Worm (Caenorhabditis elegans) whole organism, L2 larva: ENCODE results near the gene T24C12.3.

Source experiments
- C34F6.9 ChIP-seq: fragments of 150-350 bp; optimal IDR thresholded peaks from 2 replicates; lab custom pipeline; 2014; ENCODE audit warnings: missing biosample characterization, missing genetic modification characterization
- F13H6.1 ChIP-seq: sonication (generic microtip); optimal IDR thresholded peaks from 2 replicates; lab custom pipeline; 2016; ENCODE audit warnings: missing genetic modification characterization, missing compliant biosample characterization
- Y55F3AM.14 ChIP-seq: fragments of 200-800 bp; sonication (Bioruptor generic); optimal IDR thresholded peaks from 2 replicates; lab custom pipeline; 2018; ENCODE audit warnings: mild to moderate bottlenecking, missing genetic modification characterization, missing compliant biosample characterization
- alr-1 ChIP-seq: fragments of 150-350 bp; optimal IDR thresholded peaks from 2 replicates; lab custom pipeline; 2014; ENCODE audit warnings: missing biosample characterization, missing genetic modification characterization
- aly-2 ChIP-seq: fragments of 150-350 bp; optimal IDR thresholded peaks from 2 replicates; lab custom pipeline; 2014; ENCODE audit warnings: missing biosample characterization, missing genetic modification characterization
- ama-1 ChIP-seq: fragments of 150-350 bp; optimal IDR thresholded peaks from 2 replicates; lab custom pipeline; 2018; ENCODE audit warnings: inconsistent platforms
- blmp-1 ChIP-seq: sonication (generic microtip); optimal IDR thresholded peaks from 2 replicates; lab custom pipeline; 2017; ENCODE audit warnings: missing genetic modification characterization, mild to moderate bottlenecking, missing compliant biosample characterization, antibody characterized with exemption, moderate library complexity; ENCODE audit not compliant: insufficient read depth
- ceh-16 ChIP-seq: fragments of 150-350 bp; optimal IDR thresholded peaks from 2 replicates; lab custom pipeline; 2014; ENCODE audit warnings: missing biosample characterization, missing genetic modification characterization
- ceh-82 ChIP-seq: fragments of 150-350 bp; optimal IDR thresholded peaks from 2 replicates; lab custom pipeline; 2014; ENCODE audit warnings: missing biosample characterization, missing genetic modification characterization
- crh-2 ChIP-seq: sonication (generic microtip); optimal IDR thresholded peaks from 2 replicates; lab custom pipeline; 2017; ENCODE audit warnings: missing biosample characterization, missing genetic modification characterization
- dmd-4 ChIP-seq: sonication (generic microtip); optimal IDR thresholded peaks from 2 replicates; lab custom pipeline; 2017; ENCODE audit warnings: missing biosample characterization, missing genetic modification characterization
- egl-27 ChIP-seq: sonication (generic microtip); optimal IDR thresholded peaks from 3 replicates; lab custom pipeline; 2017; ENCODE audit warnings: missing biosample characterization, missing genetic modification reagents, missing genetic modification characterization
- elt-3 ChIP-seq: sonication (generic microtip); optimal IDR thresholded peaks from 2 replicates; lab custom pipeline; 2017; ENCODE audit warnings: missing biosample characterization, missing genetic modification characterization
- fos-1 ChIP-seq: fragments of 150-350 bp; optimal IDR thresholded peaks from 2 replicates; lab custom pipeline; 2014; ENCODE audit warnings: missing biosample characterization, missing genetic modification characterization
- gmeb-1 ChIP-seq: fragments of 150-350 bp; optimal IDR thresholded peaks from 2 replicates; lab custom pipeline; 2014; ENCODE audit warnings: missing biosample characterization, missing genetic modification characterization
- lin-13 ChIP-seq: fragments of 150-350 bp; optimal IDR thresholded peaks from 2 replicates; lab custom pipeline; 2014; ENCODE audit warnings: missing biosample characterization, missing genetic modification reagents, missing genetic modification characterization
- lin-39 ChIP-seq: fragments of 150-350 bp; optimal IDR thresholded peaks from 2 replicates; lab custom pipeline; 2014; ENCODE audit warnings: missing biosample characterization, missing genetic modification reagents, missing genetic modification characterization
- lsy-2 ChIP-seq, 2 experiments: fragments of 150-350 bp in 1 of 2; sonication (generic microtip) in 1 of 2; optimal IDR thresholded peaks; 2 replicates each; lab custom pipeline; 2014 to 2017; ENCODE audit warnings: missing biosample characterization in 2 of 2, missing genetic modification characterization in 2 of 2
- mbf-1 ChIP-seq: sonication (generic microtip); optimal IDR thresholded peaks from 2 replicates; lab custom pipeline; 2017; ENCODE audit warnings: missing biosample characterization, missing genetic modification characterization
- mdl-1 ChIP-seq, 2 experiments: fragments of 150-350 bp in 1 of 2; sonication (generic microtip) in 1 of 2; optimal IDR thresholded peaks; 2 replicates each; lab custom pipeline; 2017; ENCODE audit warnings: missing biosample characterization in 2 of 2, missing genetic modification characterization in 2 of 2
- nhr-11 ChIP-seq: fragments of 150-350 bp; optimal IDR thresholded peaks from 2 replicates; lab custom pipeline; 2014; ENCODE audit warnings: missing biosample characterization, missing genetic modification characterization
- nhr-12 ChIP-seq: fragments of 150-350 bp; optimal IDR thresholded peaks from 2 replicates; lab custom pipeline; 2014; ENCODE audit warnings: missing biosample characterization, missing genetic modification characterization
- nhr-129 ChIP-seq: fragments of 150-350 bp; optimal IDR thresholded peaks from 2 replicates; lab custom pipeline; 2014; ENCODE audit warnings: missing biosample characterization, missing genetic modification characterization
- nhr-21 ChIP-seq: fragments of 150-350 bp; optimal IDR thresholded peaks from 2 replicates; lab custom pipeline; 2014; ENCODE audit warnings: missing biosample characterization, missing genetic modification characterization
- nhr-237 ChIP-seq: fragments of 150-350 bp; optimal IDR thresholded peaks from 2 replicates; lab custom pipeline; 2014; ENCODE audit warnings: missing biosample characterization, missing genetic modification characterization
- nhr-25 ChIP-seq: fragments of 150-350 bp; sonication (generic microtip); optimal IDR thresholded peaks from 3 replicates; lab custom pipeline; 2014; ENCODE audit warnings: missing biosample characterization, missing genetic modification characterization
- nhr-6 ChIP-seq: fragments of 150-350 bp; optimal IDR thresholded peaks from 2 replicates; lab custom pipeline; 2014; ENCODE audit warnings: missing biosample characterization, missing genetic modification characterization
- nhr-77 ChIP-seq: fragments of 150-350 bp; optimal IDR thresholded peaks from 2 replicates; lab custom pipeline; 2014; ENCODE audit warnings: missing biosample characterization, missing genetic modification characterization
- peb-1 ChIP-seq: fragments of 150-350 bp; optimal IDR thresholded peaks from 2 replicates; lab custom pipeline; 2014; ENCODE audit warnings: missing biosample characterization, missing genetic modification characterization
- sem-4 ChIP-seq: fragments of 150-350 bp; optimal IDR thresholded peaks from 2 replicates; lab custom pipeline; 2014; ENCODE audit warnings: missing biosample characterization, missing genetic modification reagents, missing genetic modification characterization
- sma-3 ChIP-seq: sonication (generic microtip); optimal IDR thresholded peaks from 2 replicates; lab custom pipeline; 2016; ENCODE audit warnings: missing genetic modification reagents, missing genetic modification characterization, missing compliant biosample characterization
- sma-9 ChIP-seq, 2 experiments: fragments of 150-350 bp in 1 of 2; sonication (generic microtip) in 1 of 2; optimal IDR thresholded peaks; 2 replicates each; lab custom pipeline; 2014 to 2016; ENCODE audit warnings: missing genetic modification characterization in 2 of 2, mild to moderate bottlenecking in 1 of 2, missing biosample characterization in 1 of 2, missing compliant biosample characterization in 1 of 2, missing genetic modification reagents in 1 of 2, moderate library complexity in 1 of 2
- snpc-4 ChIP-seq: fragments of 150-350 bp; optimal IDR thresholded peaks from 2 replicates; lab custom pipeline; 2014; ENCODE audit warnings: missing biosample characterization, missing genetic modification characterization
- unc-39 ChIP-seq: fragments of 150-350 bp; optimal IDR thresholded peaks from 2 replicates; lab custom pipeline; 2014; ENCODE audit warnings: missing biosample characterization, missing genetic modification characterization
- ztf-1 ChIP-seq: fragments of 200-800 bp; sonication (Bioruptor generic); conservative IDR thresholded peaks from 2 replicates; pipeline ENCODE4 v1.3.6; 2022; ENCODE audit warnings: missing genetic modification characterization, missing compliant biosample characterization
- ztf-11 ChIP-seq: sonication (generic microtip); optimal IDR thresholded peaks from 2 replicates; lab custom pipeline; 2017; ENCODE audit warnings: missing biosample characterization, missing genetic modification characterization

The T24C12.3 gene

DNA sequence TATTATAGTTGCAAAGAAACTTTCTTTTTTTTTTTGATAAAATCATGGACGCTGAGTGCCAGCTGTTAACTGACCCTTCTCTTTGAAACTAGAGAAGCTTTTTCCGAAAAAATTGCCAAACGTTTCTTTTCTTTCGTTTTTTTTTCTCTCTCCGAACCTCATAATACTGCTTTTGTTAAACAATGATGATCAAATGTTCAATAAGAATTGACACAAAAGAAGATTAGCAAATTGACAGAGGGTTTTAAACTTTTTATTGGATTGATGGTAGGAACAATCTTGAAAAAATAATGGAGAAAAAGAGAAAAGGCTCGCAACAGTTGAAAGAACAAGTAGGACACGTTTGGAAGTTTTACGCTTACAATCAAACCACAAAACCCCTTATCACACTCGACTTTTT, 17.2 kb upstream of the T24C12.3 start, which contains the start of gene hex-1:
TSS of gene hex-1 (plus strand) at position 301 of the 400 bp plus-strand sequence.
- no peak for TF ChIP-seq lin-39

DNA sequence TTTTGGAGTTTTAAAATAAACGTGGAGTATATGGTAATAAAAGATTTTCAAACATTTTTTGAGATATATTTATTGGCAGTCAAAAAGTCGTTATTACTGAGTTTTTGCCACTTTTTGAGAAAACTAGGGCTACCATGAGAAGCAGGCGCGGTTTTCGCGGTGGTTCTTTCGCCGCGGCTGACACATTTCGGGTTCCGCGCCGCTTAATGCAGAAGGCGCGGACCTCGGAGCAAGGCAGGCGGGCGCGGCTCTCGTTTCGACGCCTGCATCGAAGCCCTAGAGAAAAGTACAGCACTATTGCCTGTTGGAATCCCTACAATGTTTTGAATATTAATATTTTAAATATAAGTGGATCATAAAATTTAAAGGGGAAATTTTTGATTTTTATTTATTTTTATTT, 15.8 kb upstream of the T24C12.3 start:
- peak; percentile 49 for TF ChIP-seq snpc-4 (tag; lab: Kevin White, UChicago)
- TF ChIP-seq unc-39 (tag; lab: Kevin White, UChicago), result no peak
- TF ChIP-seq, all 48 proteins: peak for 1

DNA sequence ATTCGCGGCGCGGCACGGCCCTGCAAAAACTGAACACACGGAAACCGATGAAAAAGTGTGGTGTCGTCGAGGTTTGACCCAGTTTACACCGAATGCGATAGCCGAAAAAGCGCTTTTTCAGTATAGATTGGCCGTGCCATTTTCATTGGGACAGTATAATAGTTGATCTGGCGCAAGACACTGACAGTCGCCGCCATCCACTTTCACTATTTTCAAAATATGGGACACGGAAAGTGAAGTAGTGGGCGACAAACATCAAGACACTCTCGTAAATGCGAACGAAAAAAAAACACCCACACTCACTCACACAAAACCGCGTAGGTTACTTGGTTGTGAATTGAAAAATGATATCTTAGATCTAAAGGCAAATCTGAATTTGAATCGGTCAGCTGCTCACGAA, 15.3 kb upstream of the T24C12.3 start:
- TF ChIP-seq elt-3 (no peak), nhr-25 (tag; lab: Kevin White, UChicago) (no peak), fos-1 (no peak), C34F6.9 (tag; lab: Kevin White, UChicago) (no peak), nhr-237 (tag; lab: Kevin White, UChicago) (no peak), dmd-4 (tag; lab: Kevin White, UChicago) (no peak), alr-1 (tag; lab: Kevin White, UChicago) (no peak), nhr-21 (tag; lab: Kevin White, UChicago) (peak; percentile 49), mdl-1 (tag; optimal IDR thresholded peaks at IDR 0.05; lab: Kevin White, UChicago) (no peak), blmp-1 (peak; percentile 82), nhr-12 (tag; lab: Kevin White, UChicago) (no peak), crh-2 (tag; lab: Kevin White, UChicago) (no peak), ztf-11 (no peak), nhr-6 (no peak), peb-1 (tag; lab: Kevin White, UChicago) (peak; percentile 89), ama-1 (lab: Kevin White, UChicago) (no peak)

DNA sequence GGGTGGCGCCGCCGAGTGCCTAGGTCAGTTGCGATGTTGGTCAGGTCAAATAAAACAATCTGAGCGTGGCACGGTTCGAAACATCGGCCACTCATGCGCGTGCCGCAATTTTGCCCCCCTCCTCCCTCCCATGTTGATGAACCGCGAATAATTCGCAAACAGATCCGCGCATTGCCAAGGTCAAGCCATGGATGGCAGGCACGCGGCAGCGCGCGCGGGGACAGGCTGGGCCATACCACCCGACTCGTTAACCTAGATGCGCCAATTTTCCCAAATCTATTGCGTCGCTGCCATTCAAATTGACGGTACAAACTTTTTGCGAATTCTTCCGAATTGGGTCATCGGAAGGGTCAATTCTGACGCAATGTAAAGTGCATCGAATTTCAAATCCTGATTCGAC, 13.0 kb upstream of the T24C12.3 start:
- TF ChIP-seq ceh-16 (tag; lab: Kevin White, UChicago) (peak; percentile 93), sem-4 (tag; lab: Kevin White, UChicago) (peak; percentile 59), nhr-21 (tag; lab: Kevin White, UChicago) (peak; percentile 68), aly-2 (tag; lab: Kevin White, UChicago) (no peak), Y55F3AM.14 (GFP tag; lab: Kevin White, UChicago) (peak; percentile 13), nhr-25 (tag; lab: Kevin White, UChicago) (peak; percentile 25), lsy-2 (tag; optimal IDR thresholded peaks at IDR 0.05; lab: Kevin White, UChicago) (peak in 1 of 2 experiments; percentile 18), ztf-1 (GFP tag; lab: Robert Waterston, UW) (no peak), nhr-77 (no peak), peb-1 (tag; lab: Kevin White, UChicago) (peak; percentile 99), sma-3 (GFP tag; lab: Kevin White, UChicago) (peak; percentile 36), sma-9 (GFP tag; optimal IDR thresholded peaks at IDR 0.05; lab: Kevin White, UChicago) (no peak), sma-9 (tag; optimal IDR thresholded peaks at IDR 0.05; lab: Kevin White, UChicago) (peak; percentile 53), nhr-237 (tag; lab: Kevin White, UChicago) (no peak)

DNA sequence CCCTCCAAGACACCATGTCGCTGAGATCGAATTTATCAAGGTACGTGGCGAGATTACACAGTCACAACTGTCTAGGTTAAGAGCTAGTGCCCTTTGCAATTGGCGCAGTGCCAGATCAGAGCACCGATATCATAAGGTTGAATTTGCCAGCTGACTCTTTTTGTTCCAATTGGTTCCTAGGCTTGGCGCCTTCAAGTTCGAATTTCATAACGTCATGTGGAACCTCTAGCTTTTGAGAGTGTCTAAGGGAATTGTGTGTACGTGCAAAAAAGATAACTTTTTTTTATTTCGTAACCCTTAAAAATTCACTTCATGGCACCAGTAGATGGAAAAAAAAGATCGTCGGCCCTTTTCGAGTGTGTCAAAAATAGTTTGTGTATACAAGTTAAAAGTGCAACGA, 12.5 kb upstream of the T24C12.3 start:
- peak; percentile 28 for TF ChIP-seq nhr-129 (tag; lab: Kevin White, UChicago)
- no peak for TF ChIP-seq lin-13 (GFP tag; lab: Kevin White, UChicago)

DNA sequence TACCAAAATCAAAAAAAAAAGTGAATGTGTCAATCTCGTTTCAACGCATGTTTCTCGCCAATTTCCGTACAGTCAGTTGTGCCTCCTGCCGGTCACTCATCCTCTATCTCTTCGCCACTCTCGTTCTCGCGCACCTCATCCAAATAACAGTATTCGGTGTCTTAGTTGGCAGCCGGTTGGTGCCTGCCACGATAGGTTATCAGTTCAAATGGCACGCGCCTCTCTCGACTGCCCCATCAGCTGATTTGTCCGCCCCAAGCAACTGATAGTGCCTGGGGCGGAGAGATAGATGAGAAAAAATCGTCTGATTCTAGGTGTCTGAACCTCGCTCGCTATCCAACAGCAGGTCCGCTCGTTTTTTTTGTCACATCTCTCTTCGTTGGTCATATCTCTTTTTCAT, 11.4 kb upstream of the T24C12.3 start:
- peak; percentile 5 for TF ChIP-seq C34F6.9 (tag; lab: Kevin White, UChicago)
- peak; percentile 98 for TF ChIP-seq peb-1 (tag; lab: Kevin White, UChicago)
- peak in 1 of 2 experiments; percentile 30 for TF ChIP-seq mdl-1 (tag; optimal IDR thresholded peaks at IDR 0.05; lab: Kevin White, UChicago)
- TF ChIP-seq elt-3, result no peak
- TF ChIP-seq nhr-21 (tag; lab: Kevin White, UChicago), result peak; percentile 61
- TF ChIP-seq nhr-25 (tag; lab: Kevin White, UChicago), result peak; percentile 11
- TF ChIP-seq nhr-11, result no peak
- TF ChIP-seq F13H6.1, result peak; percentile 52
- TF ChIP-seq mbf-1 (tag; lab: Kevin White, UChicago), result no peak
- TF ChIP-seq lsy-2 (tag; optimal IDR thresholded peaks at IDR 0.05; lab: Kevin White, UChicago), result peak in 1 of 2 experiments; percentile 27
- TF ChIP-seq blmp-1, result peak; percentile 62
- peak; percentile 64 for TF ChIP-seq nhr-129 (tag; lab: Kevin White, UChicago)
- peak; percentile 47 for TF ChIP-seq fos-1
- TF ChIP-seq ceh-82, result no peak
- peak; percentile 65 for TF ChIP-seq egl-27 (tag; lab: Kevin White, UChicago)
- TF ChIP-seq sma-3 (GFP tag; lab: Kevin White, UChicago), result peak; percentile 84
- peak; percentile 0 for TF ChIP-seq crh-2 (tag; lab: Kevin White, UChicago)
- peak; percentile 45 for TF ChIP-seq gmeb-1 (tag; lab: Kevin White, UChicago)
- TF ChIP-seq sma-9 (GFP tag; optimal IDR thresholded peaks at IDR 0.05; lab: Kevin White, UChicago), result peak; percentile 78
- no peak for TF ChIP-seq sma-9 (tag; optimal IDR thresholded peaks at IDR 0.05; lab: Kevin White, UChicago)
